Fruit fly (Drosophila melanogaster) whole organism, adult: Measurements from ENCODE around the gene olf413.

Experiments used
- CG11617 ChIP-seq: fragments of 200-800 bp; sonication (Bioruptor generic); optimal IDR thresholded peaks from 2 replicates; lab custom pipeline; 2017; ENCODE audit warnings: mild to moderate bottlenecking, missing biosample characterization, missing genetic modification reagents, missing genetic modification characterization
- CG1620 ChIP-seq: fragments of 200-800 bp; sonication (Bioruptor generic); optimal IDR thresholded peaks from 2 replicates; lab custom pipeline; 2016; ENCODE audit warnings: missing biosample characterization, missing genetic modification characterization
- CG33017 ChIP-seq: fragments of 200-800 bp; sonication (Bioruptor generic); optimal IDR thresholded peaks from 2 replicates; lab custom pipeline; 2018; ENCODE audit warnings: missing biosample characterization, mild to moderate bottlenecking, missing genetic modification characterization, moderate library complexity
- CG7101 ChIP-seq: fragments of 200-800 bp; sonication (Bioruptor generic); optimal IDR thresholded peaks from 2 replicates; lab custom pipeline; 2018; ENCODE audit warnings: missing biosample characterization, mild to moderate bottlenecking, missing genetic modification characterization, moderate library complexity
- Clk ChIP-seq: fragments of 200-800 bp; sonication (Bioruptor generic); optimal IDR thresholded peaks from 2 replicates; lab custom pipeline; 2017; ENCODE audit warnings: missing biosample characterization, missing genetic modification characterization
- Mnt ChIP-seq: fragments of 200-800 bp; sonication (Bioruptor generic); optimal IDR thresholded peaks from 2 replicates; lab custom pipeline; 2016; ENCODE audit warnings: missing biosample characterization, mild to moderate bottlenecking, missing genetic modification characterization
- bab1 ChIP-seq: fragments of 200-800 bp; sonication (Bioruptor generic); optimal IDR thresholded peaks from 3 replicates; lab custom pipeline; 2019; ENCODE audit warnings: missing biosample characterization, mild to moderate bottlenecking, missing genetic modification characterization, moderate library complexity
- cic ChIP-seq: fragments of 200-800 bp; sonication (Bioruptor generic); optimal IDR thresholded peaks from 2 replicates; lab custom pipeline; 2017; ENCODE audit warnings: missing biosample characterization, mild to moderate bottlenecking, missing genetic modification characterization, moderate library complexity
- cnc ChIP-seq, 2 experiments: fragments of >200 bp; optimal IDR thresholded peaks; 2 replicates each; lab custom pipeline; 2017
- kay ChIP-seq: fragments of 200-800 bp; sonication (Bioruptor generic); peaks from one replicate; lab custom pipeline; 2016; ENCODE audit warnings: missing biosample characterization, missing genetic modification characterization, borderline replicate concordance
- ovo ChIP-seq: fragments of 200-800 bp; sonication (Bioruptor generic); optimal IDR thresholded peaks from 2 replicates; lab custom pipeline; 2016; ENCODE audit warnings: missing biosample characterization, missing genetic modification characterization
- tj ChIP-seq: fragments of 200-800 bp; sonication (Bioruptor generic); optimal IDR thresholded peaks from 3 replicates; lab custom pipeline; 2017; ENCODE audit warnings: missing biosample characterization, mild to moderate bottlenecking, missing genetic modification characterization, moderate library complexity

DNA sequence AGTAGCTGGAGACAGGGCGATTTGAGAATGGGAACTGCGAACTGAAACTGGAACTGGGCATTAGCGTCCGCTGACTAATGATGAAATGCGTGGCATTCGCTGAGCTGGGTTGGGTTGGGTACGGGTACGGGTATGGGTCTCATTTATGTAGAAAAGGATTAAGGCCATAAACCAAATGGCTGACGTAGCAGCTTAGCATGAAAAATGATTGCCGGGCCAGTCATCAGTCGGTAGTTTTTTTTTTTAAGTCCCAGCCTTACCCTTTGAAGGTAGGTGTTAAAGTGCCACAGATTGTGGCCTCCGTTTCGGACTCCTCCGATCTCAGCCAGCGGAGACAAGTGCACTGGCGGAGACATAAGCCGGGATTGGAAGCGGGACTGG, 57.0 kb downstream of the olf413 start:
- TF ChIP-seq CG11617 (GFP tag; lab: Kevin White, UChicago): no peak
- TF ChIP-seq ovo (GFP tag; lab: Kevin White, UChicago): no peak
- no peak for TF ChIP-seq CG33017 (tag; lab: Kevin White, UChicago)
- TF ChIP-seq kay (GFP tag; lab: Kevin White, UChicago): no peak
- TF ChIP-seq Clk (GFP tag; lab: Kevin White, UChicago): no peak
- TF ChIP-seq tj: no peak
- no peak for TF ChIP-seq CG7101 (tag; lab: Kevin White, UChicago)
- TF ChIP-seq cnc (optimal IDR thresholded peaks at IDR 0.05; lab: Kevin White, UChicago): no peak
- TF ChIP-seq CG1620: no peak
- TF ChIP-seq cic: no peak
- TF ChIP-seq bab1: no peak
- no peak for TF ChIP-seq Mnt
